Worm (Caenorhabditis elegans) whole organism, L4/young adult: ENCODE results near the gene cec-1.

Experiments
- W03F9.2 ChIP-seq: fragments of 150-350 bp; optimal IDR thresholded peaks from 2 replicates; lab custom pipeline; 2014; ENCODE audit warnings: missing biosample characterization, missing genetic modification characterization
- him-1 ChIP-seq: sonication (generic microtip); optimal IDR thresholded peaks from 2 replicates; lab custom pipeline; 2016; ENCODE audit warnings: missing genotype, missing genetic modification reagents, missing genetic modification characterization, missing compliant biosample characterization

DNA sequence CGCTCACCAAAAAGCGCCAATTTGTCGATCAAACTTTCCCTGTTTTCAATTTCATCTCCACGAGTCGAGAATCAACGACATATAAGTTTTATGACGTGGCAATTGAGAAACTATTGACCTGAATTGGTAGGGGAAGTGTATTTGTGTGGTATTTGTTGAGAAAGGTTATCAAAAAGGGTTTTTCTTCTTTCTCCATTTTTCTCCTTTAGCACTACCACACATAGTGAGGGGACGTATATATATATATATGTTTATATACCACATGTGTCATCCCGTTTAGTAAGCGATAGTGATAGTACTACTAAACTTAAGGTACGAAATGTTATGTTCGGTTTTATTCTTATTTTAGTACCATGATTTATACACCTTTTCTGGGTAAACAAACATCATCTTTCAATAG, 31.5 kb downstream of the cec-1 start:
- TF ChIP-seq him-1 (no peak), W03F9.2 (tag; lab: Kevin White, UChicago) (no peak)
